Worm (Caenorhabditis elegans): ENCODE measurements around the gene C16C10.2.

Gene C16C10.2

DNA sequence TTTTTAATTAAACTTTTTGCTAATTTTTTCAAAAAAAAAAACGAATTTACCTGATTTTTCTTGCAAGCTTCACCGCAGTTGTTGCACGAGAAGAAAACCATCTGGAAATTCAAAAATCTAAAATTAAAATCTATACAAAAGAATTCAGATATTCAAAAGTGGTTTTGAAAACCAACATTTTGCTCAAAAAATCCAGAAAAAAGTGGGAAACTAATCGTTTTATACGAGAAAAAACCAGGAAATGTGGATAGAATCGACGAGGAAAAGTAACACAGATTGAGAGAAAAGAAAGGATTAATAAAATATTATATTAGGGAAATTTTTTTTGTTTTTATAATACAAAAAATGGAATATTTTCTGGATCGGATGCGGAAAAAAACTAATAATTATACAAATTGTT lies 14.4 kb downstream of the C16C10.2 start, which contains the start of gene C16C10.8:
TSS of gene C16C10.8 (minus strand) at position 101 of the 400 bp plus-strand sequence.
- TF ChIP-seq pqm-1 (tag; optimal IDR thresholded peaks at IDR 0.05) (no peak), mml-1 (tag; optimal IDR thresholded peaks at IDR 0.05) (no peak), nhr-23 (tag; optimal IDR thresholded peaks at IDR 0.05) (no peak), unc-39 (tag; optimal IDR thresholded peaks at IDR 0.05) (no peak), ztf-11 (tag; optimal IDR thresholded peaks at IDR 0.05) (no peak), ZK546.5 (tag; optimal IDR thresholded peaks at IDR 0.05) (no peak), nhr-237 (tag; optimal IDR thresholded peaks at IDR 0.05) (no peak), pha-4 (tag; optimal IDR thresholded peaks at IDR 0.05) (no peak), lin-39 (tag; optimal IDR thresholded peaks at IDR 0.05) (no peak), nhr-43 (tag; optimal IDR thresholded peaks at IDR 0.05; ENCODE audit: poor library complexity, severe bottlenecking) (no peak), ztf-4 (tag; optimal IDR thresholded peaks at IDR 0.05) (no peak), elt-1 (tag; optimal IDR thresholded peaks at IDR 0.05) (no peak), fkh-2 (tag; optimal IDR thresholded peaks at IDR 0.05) (no peak), nhr-67 (tag; optimal IDR thresholded peaks at IDR 0.05) (no peak), elt-2 (tag; optimal IDR thresholded peaks at IDR 0.05) (no peak), nhr-12 (tag; optimal IDR thresholded peaks at IDR 0.05) (no peak), aly-2 (tag; optimal IDR thresholded peaks at IDR 0.05) (no peak)

DNA sequence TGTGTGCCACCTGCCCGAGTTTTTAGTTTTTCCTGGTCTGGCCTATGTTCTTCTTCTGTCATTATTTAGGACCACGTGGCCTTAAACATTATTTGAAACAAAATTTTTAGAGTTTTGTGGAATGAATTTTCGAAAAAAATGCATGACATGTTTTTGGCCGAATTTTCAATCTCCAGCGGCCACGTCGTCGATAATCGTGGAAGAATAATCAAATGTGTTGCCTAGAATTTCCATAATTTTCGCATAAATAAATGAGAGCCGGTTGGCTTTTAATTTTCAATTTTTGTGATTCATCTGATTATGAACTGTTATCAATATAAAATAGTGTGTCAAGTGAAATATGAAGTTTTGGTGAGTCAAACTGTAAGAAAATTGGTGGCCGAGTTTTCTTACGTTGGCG lies 17.5 kb downstream of the C16C10.2 start, which contains the start of gene C01G12.16:
TSS of gene C01G12.16 (plus strand) at position 301 of the 400 bp plus-strand sequence.
- no peak for TF ChIP-seq fkh-10 (GFP tag; optimal IDR thresholded peaks at IDR 0.05)
- TF ChIP-seq eor-1 (tag; optimal IDR thresholded peaks at IDR 0.05): no peak
- TF ChIP-seq egl-5 (tag; optimal IDR thresholded peaks at IDR 0.05): no peak
- no peak for TF ChIP-seq nhr-77 (tag; optimal IDR thresholded peaks at IDR 0.05)
- TF ChIP-seq lin-15B (tag; optimal IDR thresholded peaks at IDR 0.05): no peak
- TF ChIP-seq mdl-1 (tag; optimal IDR thresholded peaks at IDR 0.05): no peak
- no peak for TF ChIP-seq zag-1 (tag; optimal IDR thresholded peaks at IDR 0.05)
- TF ChIP-seq ztf-4 (tag; optimal IDR thresholded peaks at IDR 0.05): no peak
- no peak for TF ChIP-seq daf-12 (tag; optimal IDR thresholded peaks at IDR 0.05)
- TF ChIP-seq nhr-25 (tag; optimal IDR thresholded peaks at IDR 0.05): no peak
- TF ChIP-seq nhr-11 (tag; optimal IDR thresholded peaks at IDR 0.05): no peak
- TF ChIP-seq elt-1 (tag; optimal IDR thresholded peaks at IDR 0.05): no peak
- no peak for TF ChIP-seq ama-1 (optimal IDR thresholded peaks at IDR 0.05)

DNA sequence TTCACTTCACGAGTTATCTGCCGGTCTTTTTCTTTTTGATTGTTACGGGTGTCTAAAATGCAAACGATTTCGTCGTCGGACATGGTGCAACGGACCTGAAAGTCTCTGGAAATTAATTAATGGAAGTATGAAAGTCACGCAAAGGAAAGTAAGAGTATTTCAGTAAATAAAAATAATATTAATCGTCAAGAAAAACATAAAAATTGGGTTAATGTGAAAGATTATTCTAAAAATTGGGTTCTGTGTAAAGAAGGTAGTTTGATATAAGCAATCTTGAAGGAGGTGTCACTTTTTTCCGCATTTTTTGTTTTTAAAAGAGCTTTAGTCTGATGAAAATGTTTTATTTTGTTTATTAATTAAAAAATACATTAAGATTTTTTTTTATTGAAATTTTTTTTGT lies 21.2 kb downstream of the C16C10.2 start, which contains the start of gene C16C10.9:
TSS of gene C16C10.9 (minus strand) at position 101 of the 400 bp plus-strand sequence.
- TF ChIP-seq elt-3 (tag; optimal IDR thresholded peaks at IDR 0.05) (no peak), nhr-23 (tag; optimal IDR thresholded peaks at IDR 0.05) (no peak), pqm-1 (tag; optimal IDR thresholded peaks at IDR 0.05) (no peak), ama-1 (optimal IDR thresholded peaks at IDR 0.05) (no peak), ceh-9 (tag; optimal IDR thresholded peaks at IDR 0.05) (no peak), snpc-4 (tag; optimal IDR thresholded peaks at IDR 0.05) (no peak), fkh-2 (tag; optimal IDR thresholded peaks at IDR 0.05) (no peak), elt-1 (tag; optimal IDR thresholded peaks at IDR 0.05) (no peak), ztf-4 (tag; optimal IDR thresholded peaks at IDR 0.05) (no peak), pha-4 (tag; optimal IDR thresholded peaks at IDR 0.05) (no peak), ceh-82 (tag; optimal IDR thresholded peaks at IDR 0.05) (no peak), hmg-11 (tag; optimal IDR thresholded peaks at IDR 0.05) (no peak), elt-2 (tag; optimal IDR thresholded peaks at IDR 0.05) (no peak), mml-1 (tag; optimal IDR thresholded peaks at IDR 0.05) (no peak), lin-15B (tag; optimal IDR thresholded peaks at IDR 0.05) (no peak), ZK546.5 (tag; optimal IDR thresholded peaks at IDR 0.05) (no peak), unc-62 (GFP tag; optimal IDR thresholded peaks at IDR 0.05) (no peak), nhr-11 (tag; optimal IDR thresholded peaks at IDR 0.05) (no peak)

DNA sequence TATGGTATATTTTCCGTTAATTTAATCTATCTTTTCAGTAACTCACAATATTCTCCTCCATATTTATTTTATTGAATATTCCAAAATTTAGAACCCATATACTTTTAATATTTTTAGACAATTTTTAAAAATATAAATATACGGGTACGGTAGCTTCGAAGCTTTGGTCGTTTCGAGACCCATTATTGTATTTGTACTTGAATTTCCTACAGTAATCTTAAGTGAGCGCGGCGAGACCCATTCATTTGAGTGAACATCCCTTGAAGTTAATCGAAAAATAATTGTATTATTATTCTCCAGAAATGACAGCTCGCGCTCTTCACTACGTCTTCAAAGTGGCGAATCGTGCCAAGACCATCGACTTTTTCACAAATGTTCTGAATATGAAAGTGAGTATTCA lies 25.2 kb downstream of the C16C10.2 start, which contains the start of gene glod-4:
TSS of gene glod-4 (plus strand) at position 301 of the 400 bp plus-strand sequence.
- TF ChIP-seq skn-1 (tag; optimal IDR thresholded peaks at IDR 0.05): no peak
- no peak for TF ChIP-seq nhr-28 (tag; optimal IDR thresholded peaks at IDR 0.05)
- TF ChIP-seq nhr-76 (tag; optimal IDR thresholded peaks at IDR 0.05): no peak
- TF ChIP-seq ceh-9 (tag; optimal IDR thresholded peaks at IDR 0.05): no peak
- no peak for TF ChIP-seq R02D3.7 (tag; optimal IDR thresholded peaks at IDR 0.05)
- no peak for TF ChIP-seq mdl-1 (tag; optimal IDR thresholded peaks at IDR 0.05)
- no peak for TF ChIP-seq sea-2 (GFP tag; optimal IDR thresholded peaks at IDR 0.05)
- no peak for TF ChIP-seq snpc-4 (tag; optimal IDR thresholded peaks at IDR 0.05)
- no peak for TF ChIP-seq pqm-1 (tag; optimal IDR thresholded peaks at IDR 0.05)
- no peak for TF ChIP-seq lin-39 (tag; optimal IDR thresholded peaks at IDR 0.05)
